Worm (Caenorhabditis elegans): ENCODE results near the gene clec-54.

- no peak for TF ChIP-seq cog-1 (tag; optimal IDR thresholded peaks at IDR 0.05)
- TF ChIP-seq med-1 (GFP tag; optimal IDR thresholded peaks at IDR 0.05; ENCODE audit: insufficient read depth): no peak
- TF ChIP-seq ref-1 (GFP tag; conservative IDR thresholded peaks at IDR 0.05): no peak
- no peak for TF ChIP-seq flt-1 (GFP tag; IDR thresholded peaks at IDR 0.05)
- no peak for TF ChIP-seq tab-1 (GFP tag; IDR thresholded peaks at IDR 0.05)
- no peak for TF ChIP-seq T22C8.4 (GFP tag; IDR thresholded peaks at IDR 0.05)
- no peak for TF ChIP-seq klf-2 (GFP tag; conservative IDR thresholded peaks at IDR 0.05)
- TF ChIP-seq ztf-23 (GFP tag; IDR thresholded peaks at IDR 0.05): no peak
Observed at ce11 chrV:14428865-14429264, 47.8 kb upstream of the clec-54 start, which contains the start of gene F23B12.1.
